Worm (Caenorhabditis elegans): ENCODE results near the gene pan-1.

pan-1 gene

DNA sequence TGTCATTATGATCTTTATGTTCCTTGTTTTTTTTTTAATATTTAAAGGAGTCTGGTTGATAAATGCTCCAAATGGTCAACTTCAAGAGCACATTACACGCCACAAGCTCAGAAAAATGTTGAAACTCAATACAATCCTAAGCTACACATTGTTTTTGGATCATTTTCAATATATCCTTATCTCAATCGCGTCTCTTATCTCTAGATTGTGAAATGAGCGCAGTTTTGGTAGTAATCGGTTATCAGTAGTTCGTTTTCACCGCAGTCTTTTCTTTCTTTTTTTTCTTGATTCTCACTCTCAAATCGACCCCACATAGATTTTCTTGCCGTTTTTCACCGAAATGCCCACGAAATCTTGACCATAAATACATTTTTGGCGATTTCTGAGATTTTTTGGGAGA is 9.7 kb upstream of the pan-1 start:
- no peak for TF ChIP-seq F13H6.1 (tag; optimal IDR thresholded peaks at IDR 0.05)
- TF ChIP-seq elt-2 (tag; optimal IDR thresholded peaks at IDR 0.05), result peak; percentile 55

ce11 chrIII:4553316-4553715 is 9.2 kb upstream of the pan-1 start, which contains the start of gene imph-1:
imph-1 (plus strand) TSS chrIII:4553616.
- TF ChIP-seq zip-5 (tag; optimal IDR thresholded peaks at IDR 0.05) (no peak), ceh-45 (GFP tag; IDR thresholded peaks at IDR 0.05) (no peak), hlh-8 (tag; optimal IDR thresholded peaks at IDR 0.05) (no peak), ceh-22 (tag; optimal IDR thresholded peaks at IDR 0.05) (no peak), pag-3 (tag; optimal IDR thresholded peaks at IDR 0.05; ENCODE audit: borderline replicate concordance) (no peak), pqm-1 (tag; optimal IDR thresholded peaks at IDR 0.05) (no peak), unc-3 (GFP tag; conservative IDR thresholded peaks at IDR 0.05) (no peak), unc-3 (tag; optimal IDR thresholded peaks at IDR 0.05) (no peak), pax-1 (tag; optimal IDR thresholded peaks at IDR 0.05) (no peak), lin-11 (tag; optimal IDR thresholded peaks at IDR 0.05) (no peak), T23F11.4 (GFP tag; optimal IDR thresholded peaks at IDR 0.05) (no peak), hlh-6 (tag; optimal IDR thresholded peaks at IDR 0.05) (no peak), sox-2 (GFP tag; IDR thresholded peaks at IDR 0.05) (no peak), unc-86 (tag; optimal IDR thresholded peaks at IDR 0.05) (no peak), hlh-13 (GFP tag; optimal IDR thresholded peaks at IDR 0.05) (no peak)

- TF ChIP-seq sdc-2 (tag; optimal IDR thresholded peaks at IDR 0.05) (no peak), pros-1 (tag; optimal IDR thresholded peaks at IDR 0.05) (no peak), unc-42 (tag; optimal IDR thresholded peaks at IDR 0.05) (peak; percentile 33), fax-1 (tag; optimal IDR thresholded peaks at IDR 0.05) (no peak)
These were observed 7.2 kb upstream of the pan-1 start for ce11 chrIII:4555345-4555744.

DNA sequence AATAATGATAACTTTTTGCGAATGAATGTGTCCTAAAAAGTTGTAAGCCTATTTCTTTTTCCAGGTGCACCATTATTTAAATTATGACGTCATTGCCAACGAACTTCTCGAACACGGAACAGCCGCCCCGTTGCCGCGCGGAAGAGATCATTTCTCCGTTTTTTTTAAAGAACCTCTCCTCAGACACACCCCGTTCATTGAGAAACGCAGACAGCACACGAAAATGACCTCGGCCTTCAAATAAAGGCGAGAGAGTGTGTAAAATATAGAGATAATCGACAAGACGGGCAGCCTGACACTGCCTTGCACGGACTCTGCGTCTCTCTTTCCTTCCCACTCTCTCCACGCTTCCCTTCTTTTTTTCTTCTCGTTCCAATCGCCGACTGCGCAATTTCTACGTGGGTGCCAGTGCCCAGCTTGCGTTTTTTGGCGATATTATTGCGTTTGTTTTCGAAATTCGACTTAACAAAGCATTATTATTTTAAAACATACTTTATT is 2.1 kb upstream of the pan-1 start:
- TF ChIP-seq nfya-1 (tag; optimal IDR thresholded peaks at IDR 0.05), result peak; percentile 81
- no peak for TF ChIP-seq ahr-1 (tag; optimal IDR thresholded peaks at IDR 0.05)
- TF ChIP-seq unc-55 (GFP tag; optimal IDR thresholded peaks at IDR 0.05), result peak; percentile 67
- no peak for TF ChIP-seq hlh-8 (tag; optimal IDR thresholded peaks at IDR 0.05)
- TF ChIP-seq ets-4 (tag; optimal IDR thresholded peaks at IDR 0.05), result peak; percentile 26
- TF ChIP-seq tbx-2 (tag; optimal IDR thresholded peaks at IDR 0.05), result peak; percentile 48
- TF ChIP-seq unc-42 (tag; optimal IDR thresholded peaks at IDR 0.05), result peak; percentile 7
- no peak for TF ChIP-seq syd-9 (tag; optimal IDR thresholded peaks at IDR 0.05)
- TF ChIP-seq ceh-30 (tag; optimal IDR thresholded peaks at IDR 0.05), result no peak
- peak; percentile 66 for TF ChIP-seq ceh-31 (tag; optimal IDR thresholded peaks at IDR 0.05)
- TF ChIP-seq K09A11.1 (tag; optimal IDR thresholded peaks at IDR 0.05; ENCODE audit: insufficient read depth), result no peak
- peak; percentile 41 for TF ChIP-seq F13H6.1 (tag; optimal IDR thresholded peaks at IDR 0.05)
- TF ChIP-seq ama-1 (optimal IDR thresholded peaks at IDR 0.05), result peak; percentile 52
- no peak for TF ChIP-seq ceh-45 (GFP tag; IDR thresholded peaks at IDR 0.05)
- no peak for TF ChIP-seq madf-2 (tag; optimal IDR thresholded peaks at IDR 0.05)
- no peak for TF ChIP-seq che-1 (tag; optimal IDR thresholded peaks at IDR 0.05)
- TF ChIP-seq T23F11.4 (GFP tag; optimal IDR thresholded peaks at IDR 0.05), result no peak
- peak; percentile 64 for TF ChIP-seq ceh-34 (tag; optimal IDR thresholded peaks at IDR 0.05)
- peak; percentile 26 for TF ChIP-seq hlh-30 (tag; optimal IDR thresholded peaks at IDR 0.05; ENCODE audit: insufficient read depth)
- peak; percentile 23 for TF ChIP-seq pax-1 (tag; optimal IDR thresholded peaks at IDR 0.05)
- TF ChIP-seq lim-6 (tag; optimal IDR thresholded peaks at IDR 0.05), result no peak
- no peak for TF ChIP-seq sdc-2 (tag; optimal IDR thresholded peaks at IDR 0.05)

DNA sequence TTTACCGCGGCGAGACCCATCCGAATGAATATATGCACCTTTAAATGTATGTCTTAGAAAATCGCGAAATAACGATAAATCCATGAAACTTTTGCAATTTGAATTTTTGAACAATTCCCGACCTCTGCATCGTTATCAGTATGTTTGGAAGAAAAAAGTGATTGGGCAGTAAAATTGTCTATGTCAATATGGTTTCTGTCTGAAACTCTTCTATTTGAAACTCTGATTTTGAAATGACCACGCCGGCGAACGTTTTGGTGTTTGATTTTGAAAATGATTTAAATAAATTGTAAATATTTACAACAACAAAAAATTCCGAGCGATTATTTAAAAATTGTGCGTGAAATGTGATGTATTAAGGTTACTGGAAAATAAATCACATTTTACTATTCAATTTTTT is 1.3 kb upstream of the pan-1 start:
- TF ChIP-seq elt-2 (tag; optimal IDR thresholded peaks at IDR 0.05), result peak; percentile 10
- no peak for TF ChIP-seq ceh-18 (tag; optimal IDR thresholded peaks at IDR 0.05)
- no peak for TF ChIP-seq fkh-6 (tag; optimal IDR thresholded peaks at IDR 0.05)

Data from whole organism, late embryonic.